Fruit fly (Drosophila melanogaster) whole organism, embryonic: ENCODE results near the gene mnd.

Experiments used
- Adf1 ChIP-seq: fragments of 200-800 bp; sonication (Bioruptor generic); IDR thresholded peaks from 2 replicates; pipeline ENCODE4 v1.3.6; 2022; ENCODE audit warnings: missing biosample characterization, missing genetic modification characterization
- Aef1 ChIP-seq: fragments of 200-800 bp; sonication (Bioruptor generic); IDR thresholded peaks from 3 replicates; pipeline ENCODE4 v1.3.6; 2022; ENCODE audit warnings: missing biosample characterization, missing genetic modification characterization
- CG12299 ChIP-seq: fragments of 200-800 bp; sonication (Bioruptor generic); optimal IDR thresholded peaks from 2 replicates; lab custom pipeline; 2018; ENCODE audit warnings: missing biosample characterization, mild to moderate bottlenecking, missing genetic modification characterization
- CG12769 ChIP-seq: fragments of 200-800 bp; sonication (Bioruptor generic); optimal IDR thresholded peaks from 2 replicates; lab custom pipeline; 2019; ENCODE audit warnings: missing biosample characterization, mild to moderate bottlenecking, missing genetic modification characterization, moderate library complexity
- CG13424 ChIP-seq: fragments of 200-800 bp; sonication (Bioruptor generic); optimal IDR thresholded peaks from 2 replicates; lab custom pipeline; 2019; ENCODE audit warnings: missing biosample characterization, mild to moderate bottlenecking, missing genetic modification characterization, moderate library complexity
- Tbp ChIP-seq: fragments of >200 bp; optimal IDR thresholded peaks from 2 replicates; lab custom pipeline; 2018; ENCODE audit warnings: missing biosample characterization, missing genetic modification characterization
- Vsx1 ChIP-seq: fragments of 200-800 bp; sonication (Bioruptor generic); optimal IDR thresholded peaks from 2 replicates; lab custom pipeline; 2017; ENCODE audit warnings: missing biosample characterization, mild to moderate bottlenecking, missing genetic modification characterization, missing genetic modification reagents
- hbn ChIP-seq: fragments of 200-800 bp; sonication (Bioruptor generic); IDR thresholded peaks from 2 replicates; pipeline ENCODE4 v1.3.6; 2022; ENCODE audit warnings: missing biosample characterization, missing genetic modification characterization; ENCODE audit not compliant: partially characterized antibody
- inv ChIP-seq: fragments of 200-800 bp; sonication (Bioruptor generic); IDR thresholded peaks from 2 replicates; pipeline ENCODE4 v1.3.6; 2022; ENCODE audit warnings: missing biosample characterization, missing genetic modification characterization; ENCODE audit not compliant: partially characterized antibody

DNA sequence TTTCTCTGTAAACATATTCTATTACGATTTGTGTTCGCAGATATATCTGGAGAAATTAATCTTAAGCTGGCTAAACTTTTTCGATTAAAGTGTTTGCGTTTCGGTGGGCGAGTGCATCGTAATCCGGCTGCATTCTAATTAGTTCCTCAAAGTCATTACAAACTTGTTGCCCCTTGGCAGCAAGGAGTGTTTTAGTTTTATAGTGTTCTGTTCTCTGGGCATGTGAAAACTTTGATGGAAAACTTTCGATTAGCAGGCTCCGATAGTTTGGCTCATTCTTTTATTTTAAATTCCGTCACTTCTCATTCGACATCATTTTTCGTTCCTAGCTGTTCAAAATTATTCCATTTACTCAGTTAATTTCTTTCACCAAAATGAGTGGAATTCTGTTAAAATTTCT lies 38.3 kb downstream of the mnd start, which contains the start of gene CG32148:
- TF ChIP-seq Adf1 (GFP tag; lab: Robert Waterston, UW), result no peak
- TF ChIP-seq inv, result no peak
- no peak for TF ChIP-seq CG13424 (tag; lab: Kevin White, UChicago)
- no peak for TF ChIP-seq CG12299 (tag; lab: Kevin White, UChicago)
- TF ChIP-seq Vsx1 (GFP tag; lab: Kevin White, UChicago), result no peak
- no peak for TF ChIP-seq Aef1 (GFP tag; lab: Robert Waterston, UW)
- no peak for TF ChIP-seq hbn (GFP tag; lab: Robert Waterston, UW)
- TF ChIP-seq CG12769, result no peak
- no peak for TF ChIP-seq Tbp (GFP tag; lab: Kevin White, UChicago)
